Worm (Caenorhabditis elegans): ENCODE results near the gene T01E8.8.

DNA sequence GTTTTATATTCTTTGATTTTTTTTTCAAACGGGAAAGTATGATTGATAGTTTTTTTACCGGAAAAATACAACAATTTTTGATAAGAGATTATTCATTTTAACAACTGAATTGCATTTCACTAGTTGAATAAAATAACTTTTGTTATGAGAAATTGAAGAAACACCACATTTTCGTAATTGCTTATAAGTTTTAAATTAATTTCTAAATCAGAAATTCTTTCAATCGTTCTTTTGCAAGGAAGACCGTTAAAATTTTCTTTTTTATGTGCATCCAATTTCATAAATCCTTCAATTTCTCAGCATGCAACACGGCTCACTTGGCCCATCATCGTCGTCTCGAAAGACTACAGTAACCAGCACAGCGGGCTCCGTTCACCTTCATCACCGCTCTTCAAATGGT, 8.5 kb upstream of the T01E8.8 start, which contains the start of gene plc-3:
- TF ChIP-seq nhr-11 (tag; optimal IDR thresholded peaks at IDR 0.05) (no peak), elt-1 (tag; optimal IDR thresholded peaks at IDR 0.05) (no peak), nhr-6 (tag; optimal IDR thresholded peaks at IDR 0.05) (no peak), ama-1 (optimal IDR thresholded peaks at IDR 0.05) (no peak), lin-39 (tag; optimal IDR thresholded peaks at IDR 0.05) (no peak), ceh-16 (tag; optimal IDR thresholded peaks at IDR 0.05) (no peak), F13H6.1 (tag; optimal IDR thresholded peaks at IDR 0.05) (no peak), nhr-12 (tag; optimal IDR thresholded peaks at IDR 0.05) (no peak), ztf-11 (tag; optimal IDR thresholded peaks at IDR 0.05) (no peak), fos-1 (tag; optimal IDR thresholded peaks at IDR 0.05) (no peak)

All from whole organism, L2 larva.